Worm (Caenorhabditis elegans): ENCODE results near the gene inpp-1.

- TF ChIP-seq mep-1 (tag; optimal IDR thresholded peaks at IDR 0.05) (no peak), snpc-4 (tag; optimal IDR thresholded peaks at IDR 0.05) (no peak), pha-4 (tag; optimal IDR thresholded peaks at IDR 0.05) (no peak), lin-13 (tag; optimal IDR thresholded peaks at IDR 0.05) (no peak), blmp-1 (tag; optimal IDR thresholded peaks at IDR 0.05) (no peak), lin-32 (GFP tag; optimal IDR thresholded peaks at IDR 0.05) (no peak), ces-1 (GFP tag; optimal IDR thresholded peaks at IDR 0.05) (no peak), nhr-2 (tag; optimal IDR thresholded peaks at IDR 0.05) (no peak), nhr-28 (tag; optimal IDR thresholded peaks at IDR 0.05) (no peak), nhr-237 (tag; optimal IDR thresholded peaks at IDR 0.05) (no peak), unc-62 (GFP tag; optimal IDR thresholded peaks at IDR 0.05) (no peak), elt-3 (tag; optimal IDR thresholded peaks at IDR 0.05) (no peak), lsy-2 (tag; optimal IDR thresholded peaks at IDR 0.05) (no peak), elt-1 (tag; optimal IDR thresholded peaks at IDR 0.05; ENCODE audit: borderline replicate concordance, insufficient read depth) (no peak)
Measured at ce11 chrIV:10786731-10787130, 13.0 kb upstream of the inpp-1 start, which contains the start of gene srd-7.

All from whole organism, mixed stage, embryonic.